Fruit fly (Drosophila melanogaster): ENCODE data around the gene Tim8.

The Tim8 gene

DNA sequence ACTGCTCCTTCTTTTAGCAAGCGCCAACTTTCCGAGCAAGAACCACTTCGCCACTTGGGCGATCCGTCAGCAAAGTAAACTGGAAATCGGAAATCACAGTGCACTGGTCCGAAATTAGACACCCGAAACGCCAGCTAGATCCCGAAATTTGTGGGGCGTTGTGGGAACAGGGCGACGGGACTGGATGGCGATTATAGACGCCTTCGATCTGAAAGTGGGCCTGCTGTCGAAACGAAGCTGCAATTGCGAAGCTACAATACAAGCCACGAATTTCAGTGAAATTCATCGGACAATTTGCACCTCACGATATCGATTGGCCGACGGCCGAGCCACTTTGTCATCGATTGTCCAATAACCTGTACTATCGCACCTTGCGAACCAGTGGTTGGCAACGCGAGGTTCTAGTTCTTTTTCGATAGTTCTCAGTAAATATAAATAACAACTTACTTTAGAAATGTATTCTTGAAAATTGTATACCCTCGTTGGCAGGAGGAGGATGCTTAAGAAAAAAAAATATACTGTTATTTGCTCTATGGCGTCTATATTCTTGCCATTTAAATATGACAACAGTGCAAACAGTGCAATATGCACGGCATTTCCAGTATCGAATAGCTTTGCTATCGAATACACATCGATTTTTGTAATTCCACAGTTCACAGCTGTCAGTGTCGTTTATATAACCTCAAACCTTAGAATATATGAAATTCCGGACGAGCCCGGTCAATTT lies at the start of gene Tim8, which contains the start of gene hop:
TSS of gene Tim8 (plus strand) at position 663 of the 727 bp plus-strand sequence.
TSS of gene hop (minus strand) at position 316 of the 727 bp plus-strand sequence.
- TF ChIP-seq noc (tag; optimal IDR thresholded peaks at IDR 0.05): no peak

DNA sequence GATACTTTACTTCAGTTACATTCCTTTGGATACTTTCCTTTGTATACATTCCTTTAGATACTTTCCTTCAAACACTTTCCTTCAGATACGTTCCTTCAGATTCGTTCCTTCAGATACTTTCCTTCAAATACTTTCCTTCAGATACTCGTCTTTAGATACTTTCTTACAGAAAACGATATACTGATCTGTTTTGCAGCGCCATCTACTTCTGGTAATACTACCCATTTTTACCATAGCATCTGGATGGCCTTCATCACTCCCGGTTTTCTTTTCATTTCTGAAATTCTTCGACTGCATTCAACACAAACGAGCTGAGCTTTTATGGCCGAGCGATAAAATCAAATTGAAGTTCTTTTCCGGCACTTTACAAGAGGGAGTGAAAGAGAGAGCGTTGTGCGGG lies 48.3 kb upstream of the Tim8 start:
- TF ChIP-seq noc (tag; optimal IDR thresholded peaks at IDR 0.05): no peak

DNA sequence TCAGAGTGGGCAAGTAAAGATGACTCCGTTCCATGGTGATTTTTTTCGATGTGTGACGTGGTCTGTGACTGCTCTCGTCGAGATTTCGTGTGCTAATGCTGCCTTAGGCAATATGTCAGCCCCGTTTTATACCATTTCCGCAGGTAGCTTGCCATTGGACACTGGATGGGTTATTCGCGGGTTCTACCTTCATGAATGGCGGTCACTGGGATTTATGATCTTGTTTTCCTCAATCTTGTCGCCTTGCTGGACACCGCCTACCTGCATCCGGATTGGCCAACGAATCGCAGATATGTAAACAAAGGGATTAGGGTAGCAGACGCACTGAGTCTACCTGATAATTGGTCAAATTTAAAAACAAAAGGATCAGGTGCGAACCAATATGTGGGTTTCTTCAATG lies 46.0 kb upstream of the Tim8 start, which contains the start of gene sisA:
TSS of gene sisA (minus strand) at position 101 of the 400 bp plus-strand sequence.
- TF ChIP-seq noc (tag; optimal IDR thresholded peaks at IDR 0.05): no peak

dm6 chrX:11322659-11323058 lies 45.6 kb upstream of the Tim8 start:
- no peak for TF ChIP-seq noc (tag; optimal IDR thresholded peaks at IDR 0.05)

DNA sequence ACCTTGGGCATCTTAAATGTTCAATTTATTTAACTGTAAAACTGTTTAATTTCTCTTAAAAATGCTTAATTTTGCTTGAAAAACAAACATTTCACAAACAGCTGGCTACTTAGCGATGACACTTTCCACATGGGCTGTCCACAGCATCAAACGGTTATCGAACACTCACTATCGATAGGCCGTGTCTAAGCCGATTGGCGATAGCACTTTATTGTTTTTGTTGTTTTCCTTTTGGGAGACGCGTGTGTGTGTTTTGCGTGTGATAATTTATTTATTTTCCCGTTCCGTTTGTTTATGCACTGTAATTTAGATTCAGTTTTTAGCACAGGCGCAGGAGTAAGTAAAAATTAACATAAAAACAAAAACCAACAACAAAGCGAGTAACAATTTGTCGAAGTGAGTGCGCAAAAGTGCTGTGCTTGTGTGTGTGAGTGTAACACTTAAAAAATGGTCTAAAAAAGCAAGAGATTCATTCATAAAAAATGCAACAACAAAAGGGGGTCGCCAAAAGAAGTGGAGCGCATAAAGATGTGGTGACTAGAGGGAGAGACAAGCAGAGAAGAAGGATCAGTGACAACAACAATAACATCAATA lies 43.0 kb upstream of the Tim8 start, which contains the start of gene Gapvd1:
TSS of gene Gapvd1 (plus strand) at position 211 of the 594 bp plus-strand sequence.
- no peak for TF ChIP-seq noc (tag; optimal IDR thresholded peaks at IDR 0.05)

- peak; percentile 84 for TF ChIP-seq noc (tag; optimal IDR thresholded peaks at IDR 0.05)
Observed at dm6 chrX:11326213-11326731, 42.0 kb upstream of the Tim8 start.

DNA sequence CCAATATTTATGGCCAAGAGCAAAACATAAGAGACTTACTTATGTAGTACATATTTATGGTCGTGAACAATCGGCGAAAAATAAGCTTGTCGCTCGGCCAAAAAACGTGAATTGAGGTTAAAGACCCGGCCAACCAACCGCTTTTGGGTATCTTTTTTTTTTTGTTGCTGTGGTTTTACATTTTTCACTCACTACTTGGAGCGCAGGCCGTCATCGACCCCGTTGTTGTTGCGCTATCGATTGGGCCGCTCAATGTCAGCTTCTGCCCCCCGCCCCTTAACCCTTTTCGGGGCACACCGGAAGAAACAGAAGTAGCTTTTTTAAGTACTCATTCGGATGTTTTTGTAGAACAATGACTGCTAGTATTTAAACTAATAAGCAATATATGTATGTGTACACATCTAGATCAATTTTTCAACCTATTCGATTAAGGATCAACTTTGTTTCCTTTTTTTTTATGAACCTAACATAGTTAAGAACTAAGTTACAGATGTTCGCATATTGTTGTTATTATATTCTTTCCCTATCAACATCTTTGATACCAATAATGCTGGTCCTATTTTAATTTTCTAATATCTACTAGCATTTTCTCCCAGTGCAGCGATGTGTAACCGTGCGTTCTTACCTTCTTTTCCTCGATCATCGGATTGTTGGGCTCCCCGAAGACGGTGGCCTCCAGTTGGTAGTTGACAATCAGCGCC lies 30.0 kb upstream of the Tim8 start:
- TF ChIP-seq noc (tag; optimal IDR thresholded peaks at IDR 0.05): peak; percentile 58

dm6 chrX:11338973-11339867 lies 29.0 kb upstream of the Tim8 start:
- peak; percentile 6 for TF ChIP-seq noc (tag; optimal IDR thresholded peaks at IDR 0.05)

dm6 chrX:11339868-11340548 lies 28.2 kb upstream of the Tim8 start, which contains the start of the genes CG34348 and Kap3:
CG34348 (plus strand) TSS chrX:11339873.
Kap3 (minus strand) TSS chrX:11340084.
- TF ChIP-seq noc (tag; optimal IDR thresholded peaks at IDR 0.05): no peak

DNA sequence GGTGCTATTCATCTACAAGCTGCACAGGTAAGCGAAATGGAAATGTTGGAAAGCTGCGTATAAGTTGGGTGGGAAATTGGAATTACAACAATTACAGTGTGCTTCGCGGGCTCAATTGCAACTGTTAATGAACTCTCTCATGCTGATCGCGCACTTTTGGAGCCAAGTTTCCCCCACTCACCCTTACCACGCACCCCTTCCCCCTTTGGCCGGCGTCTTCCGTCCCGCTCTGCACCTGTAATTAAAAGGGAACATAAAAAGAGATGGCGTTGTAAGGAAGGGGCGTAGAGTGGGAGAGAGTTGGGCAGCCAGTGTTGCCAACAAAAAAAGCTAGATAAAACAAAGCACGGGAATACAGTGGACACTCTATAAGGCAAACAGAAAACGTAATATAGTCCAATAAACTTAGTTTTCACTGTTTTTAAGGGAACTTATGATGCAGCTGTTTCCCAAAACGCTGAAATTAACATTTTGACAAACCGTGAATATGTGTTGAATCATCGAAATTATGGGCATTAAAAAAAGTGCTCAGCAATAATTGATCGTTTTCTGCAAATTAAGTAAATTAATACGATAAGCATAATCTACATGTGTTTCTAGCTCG lies 27.4 kb upstream of the Tim8 start:
- no peak for TF ChIP-seq noc (tag; optimal IDR thresholded peaks at IDR 0.05)

- no peak for TF ChIP-seq noc (tag; optimal IDR thresholded peaks at IDR 0.05)
Observed at dm6 chrX:11342168-11342567, 26.1 kb upstream of the Tim8 start.

DNA sequence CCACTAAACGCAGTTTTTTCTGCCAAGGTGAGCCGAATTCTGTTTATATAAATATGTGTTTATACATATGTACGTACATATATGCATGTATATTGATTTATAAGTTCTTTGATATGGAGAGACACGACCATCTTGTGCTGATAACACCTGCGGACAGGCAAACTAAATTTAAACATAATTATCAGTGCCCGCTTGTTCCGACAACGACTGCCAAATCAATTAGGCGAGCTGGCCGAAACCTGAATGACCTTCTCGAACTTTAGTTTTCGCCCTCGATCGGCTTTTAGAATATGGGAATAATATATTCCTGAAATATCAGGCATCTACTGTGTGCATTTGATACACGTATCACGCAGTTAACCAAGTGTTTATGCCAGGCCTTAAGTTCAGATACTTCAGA lies 25.5 kb upstream of the Tim8 start:
- TF ChIP-seq noc (tag; optimal IDR thresholded peaks at IDR 0.05): peak; percentile 70

- TF ChIP-seq noc (tag; optimal IDR thresholded peaks at IDR 0.05): no peak
Observed at dm6 chrX:11347809-11348208, 20.4 kb upstream of the Tim8 start, which contains the start of the genes GCS1 and CG11756. GCS1 (minus strand) TSS chrX:11348001. CG11756 (plus strand) TSS chrX:11348120.

- no peak for TF ChIP-seq noc (tag; optimal IDR thresholded peaks at IDR 0.05)
Observed at dm6 chrX:11348829-11349228, 19.4 kb upstream of the Tim8 start, which contains the start of gene CG1738. CG1738 (plus strand) TSS chrX:11349049.

All from whole organism, larva.